Worm (Caenorhabditis elegans): ENCODE measurements around the gene wht-4.

wht-4 gene

DNA sequence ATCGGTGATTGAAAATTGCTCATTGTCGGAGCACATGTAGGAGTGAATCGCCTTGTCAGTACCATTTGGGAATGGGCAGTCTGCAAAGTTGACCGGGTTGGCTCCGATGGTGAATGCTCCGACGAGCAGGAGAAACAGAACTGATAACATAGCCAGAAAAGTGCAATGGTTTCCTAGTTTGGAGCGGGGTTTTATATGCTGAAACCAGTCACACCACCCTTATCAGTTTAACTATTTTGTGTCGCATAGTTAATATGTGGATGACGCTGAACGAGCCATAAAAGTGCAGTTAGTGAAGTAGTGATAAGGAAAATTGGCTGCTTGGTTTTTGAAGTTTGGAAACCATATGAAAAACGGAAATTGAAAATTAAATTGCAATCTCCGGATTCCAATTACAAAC lies 32.9 kb upstream of the wht-4 start, which contains the start of gene C17F4.7 (continued):
- TF ChIP-seq cebp-2 (GFP tag; IDR thresholded peaks at IDR 0.05) (no peak), lin-35 (GFP tag; optimal IDR thresholded peaks at IDR 0.05) (no peak), mel-28 (tag; optimal IDR thresholded peaks at IDR 0.05; ENCODE audit: borderline replicate concordance) (no peak), egl-18 (GFP tag; IDR thresholded peaks at IDR 0.05) (no peak), rec-8 (tag; optimal IDR thresholded peaks at IDR 0.05) (no peak), snpc-3.4 (tag; optimal IDR thresholded peaks at IDR 0.05) (no peak), hmg-1.2 (GFP tag; IDR thresholded peaks at IDR 0.05) (no peak), bed-1 (GFP tag; IDR thresholded peaks at IDR 0.05) (no peak), ceh-40 (GFP tag; IDR thresholded peaks at IDR 0.05) (no peak), attf-6 (GFP tag; IDR thresholded peaks at IDR 0.05) (no peak), F22D6.2 (tag; optimal IDR thresholded peaks at IDR 0.05) (no peak), Y53G8AR.9 (GFP tag; conservative IDR thresholded peaks at IDR 0.05) (no peak), aptf-2 (GFP tag; conservative IDR thresholded peaks at IDR 0.05) (no peak), efl-1 (GFP tag; optimal IDR thresholded peaks at IDR 0.05) (no peak), ets-4 (GFP tag; optimal IDR thresholded peaks at IDR 0.05) (peak; percentile 51), aptf-3 (GFP tag; IDR thresholded peaks at IDR 0.05) (no peak), somi-1 (GFP tag; optimal IDR thresholded peaks at IDR 0.05) (no peak), F49E8.2 (tag; optimal IDR thresholded peaks at IDR 0.05; ENCODE audit: insufficient read depth) (no peak), F33H1.4 (GFP tag; IDR thresholded peaks at IDR 0.05) (no peak)

DNA sequence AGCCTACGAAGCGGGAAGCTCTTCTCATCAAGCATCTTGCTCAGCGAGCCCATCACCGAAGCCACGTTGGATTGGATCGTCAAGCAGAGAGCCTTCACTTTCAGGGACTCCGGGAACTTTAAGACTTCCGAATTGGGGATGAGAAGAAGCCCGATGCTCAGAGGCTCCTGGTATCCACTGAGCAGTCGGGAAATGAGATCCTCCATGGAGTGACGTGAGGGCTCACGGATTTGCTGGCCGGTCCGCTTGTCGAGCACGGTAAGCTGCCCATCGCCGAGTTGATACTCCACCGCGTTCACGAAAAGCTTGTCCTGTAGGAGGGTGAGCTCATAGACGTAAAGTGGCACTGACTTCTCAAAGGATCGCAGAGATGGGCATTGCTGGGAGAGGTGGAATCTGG lies 31.2 kb upstream of the wht-4 start:
- TF ChIP-seq Y67H2A.10 (GFP tag; conservative IDR thresholded peaks at IDR 0.05) (no peak), zfh-2 (GFP tag; conservative IDR thresholded peaks at IDR 0.05) (peak; percentile 51; the same call in 1 of the 2 replicates)

DNA sequence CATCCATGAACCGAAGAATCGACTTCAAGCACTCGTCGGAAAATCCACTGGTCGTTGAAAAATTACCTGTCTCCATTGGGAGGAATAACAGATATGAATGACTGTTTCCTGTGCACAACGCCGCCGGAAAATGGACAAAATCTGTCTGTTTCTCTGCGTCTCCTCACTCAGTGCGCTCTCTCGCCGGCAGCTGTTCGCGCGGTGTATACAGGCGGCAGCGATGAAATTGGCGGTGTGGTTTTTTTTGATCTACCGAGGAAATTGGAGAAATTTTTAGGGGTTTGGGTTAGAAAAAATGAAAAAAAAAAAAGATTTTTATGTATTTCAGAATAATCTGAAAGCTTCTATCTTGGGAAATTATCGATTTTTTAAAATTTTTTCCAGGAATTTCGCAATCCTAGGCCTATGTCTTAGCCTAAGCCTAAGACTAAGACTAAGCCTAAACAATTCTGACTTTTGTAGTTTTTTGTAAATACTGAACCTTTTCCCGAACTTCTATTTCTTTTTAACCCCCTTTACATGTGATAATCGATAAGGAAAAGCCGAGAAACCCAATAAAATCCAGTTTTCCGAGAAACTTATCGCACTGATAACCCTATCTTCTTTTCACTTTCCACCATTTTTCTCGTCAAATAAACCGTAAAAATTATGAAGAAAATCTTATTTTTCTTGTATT lies 30.6 kb upstream of the wht-4 start, which contains the start of the genes fbxc-50 and C17F4.2:
Gene fbxc-50 (minus strand): TSS at position 81 of the 676 bp plus-strand sequence.
Gene C17F4.2 (plus strand): TSS at position 626 of the 676 bp plus-strand sequence.
- TF ChIP-seq snpc-3.4 (tag; optimal IDR thresholded peaks at IDR 0.05) (peak; percentile 13), aptf-3 (GFP tag; IDR thresholded peaks at IDR 0.05) (no peak), rcor-1 (GFP tag; IDR thresholded peaks at IDR 0.05) (0 out of 2 replicates have a peak, but pooled peaks have one; percentile 10), hmg-1.2 (GFP tag; IDR thresholded peaks at IDR 0.05) (peak; percentile 91), pbrm-1 (GFP tag; IDR thresholded peaks at IDR 0.05) (0 out of 2 replicates have a peak, but pooled peaks have one; percentile 11), xnd-1 (tag; optimal IDR thresholded peaks at IDR 0.05) (peak; percentile 77), dpl-1 (GFP tag; optimal IDR thresholded peaks at IDR 0.05) (peak; percentile 58), ceh-100 (GFP tag; IDR thresholded peaks at IDR 0.05) (no peak), efl-1 (GFP tag; optimal IDR thresholded peaks at IDR 0.05) (peak; percentile 90), madf-6 (GFP tag; IDR thresholded peaks at IDR 0.05) (peak; percentile 88), snpc-1.1 (tag; optimal IDR thresholded peaks at IDR 0.05; ENCODE audit: insufficient read depth) (peak; percentile 31), F33H1.4 (GFP tag; IDR thresholded peaks at IDR 0.05) (0 out of 2 replicates have a peak, but pooled peaks have one; percentile 24), lsl-1 (GFP tag; optimal IDR thresholded peaks at IDR 0.05) (peak; percentile 27), pha-4 (tag; optimal IDR thresholded peaks at IDR 0.05) (no peak), madf-3 (GFP tag; IDR thresholded peaks at IDR 0.05) (no peak), madf-8 (GFP tag; conservative IDR thresholded peaks at IDR 0.05) (peak; percentile 86)

DNA sequence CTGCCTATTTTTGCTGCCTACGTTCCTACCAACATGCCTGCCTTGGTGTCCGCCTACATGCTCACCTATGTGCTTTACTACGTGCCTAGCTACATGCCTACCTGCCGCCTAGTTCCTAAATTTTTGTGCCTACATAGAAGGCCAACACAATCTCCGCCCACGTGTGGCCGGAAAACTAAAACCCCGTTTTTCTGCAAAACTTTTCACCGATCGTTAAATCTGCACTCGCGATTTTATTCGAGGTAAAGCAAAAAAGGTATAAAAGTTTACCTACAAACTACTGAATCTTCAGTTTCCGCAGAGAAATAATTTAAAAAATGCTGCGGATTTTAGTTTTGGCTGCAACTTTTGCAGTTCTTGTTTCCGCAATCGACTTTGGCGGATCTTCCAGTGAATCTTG lies 29.3 kb upstream of the wht-4 start, which contains the start of gene clec-124:
Gene clec-124 (plus strand): TSS at position 301 of the 400 bp plus-strand sequence.
- TF ChIP-seq D2030.7 (GFP tag; IDR thresholded peaks at IDR 0.05) (no peak), cebp-1 (GFP tag; IDR thresholded peaks at IDR 0.05) (no peak), cebp-1 (tag; optimal IDR thresholded peaks at IDR 0.05) (no peak), die-1 (tag; optimal IDR thresholded peaks at IDR 0.05) (no peak), lir-1 (GFP tag; conservative IDR thresholded peaks at IDR 0.05) (no peak), dpl-1 (GFP tag; optimal IDR thresholded peaks at IDR 0.05) (no peak), attf-6 (GFP tag; IDR thresholded peaks at IDR 0.05) (no peak), ceh-58 (GFP tag; IDR thresholded peaks at IDR 0.05) (no peak), nhr-179 (tag; optimal IDR thresholded peaks at IDR 0.05) (no peak), nhr-90 (tag; optimal IDR thresholded peaks at IDR 0.05) (no peak), snpc-1.1 (tag; optimal IDR thresholded peaks at IDR 0.05; ENCODE audit: insufficient read depth) (no peak), F33H1.4 (GFP tag; IDR thresholded peaks at IDR 0.05) (no peak), F39B2.1 (GFP tag; IDR thresholded peaks at IDR 0.05) (no peak), zim-3 (tag; optimal IDR thresholded peaks at IDR 0.05) (no peak), F49E8.2 (tag; optimal IDR thresholded peaks at IDR 0.05; ENCODE audit: insufficient read depth) (no peak)

All from whole organism, young adult.